Fruit fly (Drosophila melanogaster) whole organism, prepupa: Measurements from ENCODE around the gene CG2983.

ENCODE experiments used
- CG3919 ChIP-seq: fragments of 200-800 bp; sonication (Bioruptor generic); optimal IDR thresholded peaks from 3 replicates; lab custom pipeline; 2016; ENCODE audit warnings: missing biosample characterization, missing genetic modification characterization
- Ets21C ChIP-seq: fragments of 200-800 bp; sonication (Bioruptor generic); optimal IDR thresholded peaks from 3 replicates; lab custom pipeline; 2016; ENCODE audit warnings: missing biosample characterization, missing genetic modification characterization
- Hr38 ChIP-seq: sonication (Bioruptor generic); optimal IDR thresholded peaks from 2 replicates; lab custom pipeline; 2016; ENCODE audit warnings: missing biosample characterization, missing genetic modification characterization
- Hr39 ChIP-seq: fragments of 200-800 bp; sonication (Bioruptor generic); optimal IDR thresholded peaks from 2 replicates; lab custom pipeline; 2016; ENCODE audit warnings: missing biosample characterization, missing genetic modification characterization
- Sox102F ChIP-seq: fragments of 200-800 bp; sonication (Bioruptor generic); optimal IDR thresholded peaks from 2 replicates; lab custom pipeline; 2016; ENCODE audit warnings: missing biosample characterization, mild to moderate bottlenecking, missing genetic modification characterization
- Sox15 ChIP-seq: fragments of 200-800 bp; sonication (Bioruptor generic); optimal IDR thresholded peaks from 3 replicates; lab custom pipeline; 2016; ENCODE audit warnings: missing biosample characterization, missing genetic modification characterization
- cyc ChIP-seq: fragments of 200-800 bp; sonication (Bioruptor generic); optimal IDR thresholded peaks from 3 replicates; lab custom pipeline; 2016; ENCODE audit warnings: missing biosample characterization, missing genetic modification characterization
- dsx ChIP-seq: fragments of 200-800 bp; optimal IDR thresholded peaks from 3 replicates; lab custom pipeline; 2019; ENCODE audit warnings: missing biosample characterization, mild to moderate bottlenecking, missing genetic modification characterization, moderate library complexity; ENCODE audit not compliant: poor library complexity, severe bottlenecking
- fd59A ChIP-seq: fragments of 200-800 bp; sonication (Bioruptor generic); optimal IDR thresholded peaks from 2 replicates; lab custom pipeline; 2017; ENCODE audit warnings: missing biosample characterization, mild to moderate bottlenecking, missing genetic modification characterization, missing genetic modification reagents
- net ChIP-seq: fragments of 200-800 bp; sonication (Bioruptor generic); optimal IDR thresholded peaks from 3 replicates; lab custom pipeline; 2016; ENCODE audit warnings: missing biosample characterization, missing genetic modification characterization

DNA sequence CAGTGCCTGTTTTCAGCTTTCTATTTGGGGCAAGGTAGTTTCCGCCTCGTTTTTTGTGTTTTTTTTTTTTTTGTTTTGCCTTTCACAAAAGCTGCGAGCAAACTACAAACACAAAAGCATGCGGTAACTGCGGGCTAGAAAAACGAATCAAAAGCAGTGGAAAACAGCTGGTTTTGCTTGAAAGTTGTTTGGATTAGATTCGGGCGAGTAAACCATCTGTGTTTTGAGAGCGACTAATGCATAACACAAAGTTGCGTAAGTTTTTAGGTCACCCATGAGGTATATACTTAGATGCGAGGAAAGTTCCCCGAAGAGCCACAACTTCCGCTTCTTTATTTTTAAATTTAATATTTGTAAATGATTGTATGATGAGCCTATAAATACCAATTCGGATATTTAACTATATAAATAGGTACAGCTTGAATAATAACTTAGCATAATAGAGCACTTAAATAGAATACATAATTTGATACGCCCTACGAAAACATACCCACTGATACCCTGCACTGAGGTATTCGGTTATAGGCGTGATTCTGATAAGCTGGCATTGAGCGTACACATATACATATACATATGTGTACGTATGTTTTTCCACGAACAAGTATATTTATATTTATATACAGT, 25.0 kb downstream of the CG2983 start:
- TF ChIP-seq Sox102F (GFP tag; lab: Kevin White, UChicago), result no peak
- TF ChIP-seq Ets21C (GFP tag; lab: Kevin White, UChicago), result no peak
- TF ChIP-seq Sox15 (GFP tag; lab: Kevin White, UChicago), result no peak
- TF ChIP-seq Hr38 (GFP tag; lab: Kevin White, UChicago), result no peak
- TF ChIP-seq dsx (GFP tag; lab: Kevin White, UChicago), result no peak
- TF ChIP-seq CG3919 (GFP tag; lab: Kevin White, UChicago), result no peak
- no peak for TF ChIP-seq cyc
- TF ChIP-seq fd59A (GFP tag; lab: Kevin White, UChicago), result no peak
- no peak for TF ChIP-seq net (GFP tag; lab: Kevin White, UChicago)
- no peak for TF ChIP-seq Hr39 (GFP tag; lab: Kevin White, UChicago)
